Fruit fly (Drosophila melanogaster): ENCODE measurements around the gene eya.

dm6 chr2L:6530952-6531512 is 15.7 kb downstream of the eya start:
- TF ChIP-seq CG8478 (optimal IDR thresholded peaks at IDR 0.05) = no peak
- no peak for TF ChIP-seq psq (optimal IDR thresholded peaks at IDR 0.05)
- no peak for TF ChIP-seq pan (optimal IDR thresholded peaks at IDR 0.05)
- no peak for TF ChIP-seq Dll (optimal IDR thresholded peaks at IDR 0.05)
